Worm (Caenorhabditis elegans) whole organism, L2 larva: Measurements from ENCODE around the gene C14E2.6.

ENCODE experiments used
- C34F6.9 ChIP-seq: fragments of 150-350 bp; optimal IDR thresholded peaks from 2 replicates; lab custom pipeline; 2014; ENCODE audit warnings: missing biosample characterization, missing genetic modification characterization
- F13H6.1 ChIP-seq: sonication (generic microtip); optimal IDR thresholded peaks from 2 replicates; lab custom pipeline; 2016; ENCODE audit warnings: missing genetic modification characterization, missing compliant biosample characterization
- Y55F3AM.14 ChIP-seq: fragments of 200-800 bp; sonication (Bioruptor generic); optimal IDR thresholded peaks from 2 replicates; lab custom pipeline; 2018; ENCODE audit warnings: mild to moderate bottlenecking, missing genetic modification characterization, missing compliant biosample characterization
- ZK546.5 ChIP-seq: sonication (generic microtip); optimal IDR thresholded peaks from 2 replicates; lab custom pipeline; 2017; ENCODE audit warnings: missing biosample characterization, missing genetic modification characterization
- alr-1 ChIP-seq: fragments of 150-350 bp; optimal IDR thresholded peaks from 2 replicates; lab custom pipeline; 2014; ENCODE audit warnings: missing biosample characterization, missing genetic modification characterization
- blmp-1 ChIP-seq: sonication (generic microtip); optimal IDR thresholded peaks from 2 replicates; lab custom pipeline; 2017; ENCODE audit warnings: missing genetic modification characterization, mild to moderate bottlenecking, missing compliant biosample characterization, antibody characterized with exemption, moderate library complexity; ENCODE audit not compliant: insufficient read depth
- ceh-16 ChIP-seq: fragments of 150-350 bp; optimal IDR thresholded peaks from 2 replicates; lab custom pipeline; 2014; ENCODE audit warnings: missing biosample characterization, missing genetic modification characterization
- ceh-82 ChIP-seq: fragments of 150-350 bp; optimal IDR thresholded peaks from 2 replicates; lab custom pipeline; 2014; ENCODE audit warnings: missing biosample characterization, missing genetic modification characterization
- crh-2 ChIP-seq: sonication (generic microtip); optimal IDR thresholded peaks from 2 replicates; lab custom pipeline; 2017; ENCODE audit warnings: missing biosample characterization, missing genetic modification characterization
- dmd-4 ChIP-seq: sonication (generic microtip); optimal IDR thresholded peaks from 2 replicates; lab custom pipeline; 2017; ENCODE audit warnings: missing biosample characterization, missing genetic modification characterization
- egl-27 ChIP-seq: sonication (generic microtip); optimal IDR thresholded peaks from 3 replicates; lab custom pipeline; 2017; ENCODE audit warnings: missing biosample characterization, missing genetic modification reagents, missing genetic modification characterization
- elt-3 ChIP-seq: sonication (generic microtip); optimal IDR thresholded peaks from 2 replicates; lab custom pipeline; 2017; ENCODE audit warnings: missing biosample characterization, missing genetic modification characterization
- lin-11 ChIP-seq: fragments of 150-350 bp; sonication (generic microtip); optimal IDR thresholded peaks from 2 replicates; lab custom pipeline; 2014; ENCODE audit warnings: missing biosample characterization, missing genetic modification characterization, inconsistent platforms, mixed read lengths
- lin-13 ChIP-seq: fragments of 150-350 bp; optimal IDR thresholded peaks from 2 replicates; lab custom pipeline; 2014; ENCODE audit warnings: missing biosample characterization, missing genetic modification reagents, missing genetic modification characterization
- lin-39 ChIP-seq: fragments of 150-350 bp; optimal IDR thresholded peaks from 2 replicates; lab custom pipeline; 2014; ENCODE audit warnings: missing biosample characterization, missing genetic modification reagents, missing genetic modification characterization
- mbf-1 ChIP-seq: sonication (generic microtip); optimal IDR thresholded peaks from 2 replicates; lab custom pipeline; 2017; ENCODE audit warnings: missing biosample characterization, missing genetic modification characterization
- mdl-1 ChIP-seq, 2 experiments: fragments of 150-350 bp in 1 of 2; sonication (generic microtip) in 1 of 2; optimal IDR thresholded peaks; 2 replicates each; lab custom pipeline; 2017; ENCODE audit warnings: missing biosample characterization in 2 of 2, missing genetic modification characterization in 2 of 2
- nhr-11 ChIP-seq: fragments of 150-350 bp; optimal IDR thresholded peaks from 2 replicates; lab custom pipeline; 2014; ENCODE audit warnings: missing biosample characterization, missing genetic modification characterization
- nhr-12 ChIP-seq: fragments of 150-350 bp; optimal IDR thresholded peaks from 2 replicates; lab custom pipeline; 2014; ENCODE audit warnings: missing biosample characterization, missing genetic modification characterization
- nhr-129 ChIP-seq: fragments of 150-350 bp; optimal IDR thresholded peaks from 2 replicates; lab custom pipeline; 2014; ENCODE audit warnings: missing biosample characterization, missing genetic modification characterization
- nhr-21 ChIP-seq: fragments of 150-350 bp; optimal IDR thresholded peaks from 2 replicates; lab custom pipeline; 2014; ENCODE audit warnings: missing biosample characterization, missing genetic modification characterization
- nhr-237 ChIP-seq: fragments of 150-350 bp; optimal IDR thresholded peaks from 2 replicates; lab custom pipeline; 2014; ENCODE audit warnings: missing biosample characterization, missing genetic modification characterization
- nhr-25 ChIP-seq: fragments of 150-350 bp; sonication (generic microtip); optimal IDR thresholded peaks from 3 replicates; lab custom pipeline; 2014; ENCODE audit warnings: missing biosample characterization, missing genetic modification characterization
- nhr-77 ChIP-seq: fragments of 150-350 bp; optimal IDR thresholded peaks from 2 replicates; lab custom pipeline; 2014; ENCODE audit warnings: missing biosample characterization, missing genetic modification characterization
- peb-1 ChIP-seq: fragments of 150-350 bp; optimal IDR thresholded peaks from 2 replicates; lab custom pipeline; 2014; ENCODE audit warnings: missing biosample characterization, missing genetic modification characterization
- sem-4 ChIP-seq: fragments of 150-350 bp; optimal IDR thresholded peaks from 2 replicates; lab custom pipeline; 2014; ENCODE audit warnings: missing biosample characterization, missing genetic modification reagents, missing genetic modification characterization
- unc-39 ChIP-seq: fragments of 150-350 bp; optimal IDR thresholded peaks from 2 replicates; lab custom pipeline; 2014; ENCODE audit warnings: missing biosample characterization, missing genetic modification characterization
- unc-55 ChIP-seq: fragments of 150-350 bp; sonication (generic microtip); optimal IDR thresholded peaks from 3 replicates; lab custom pipeline; 2014; ENCODE audit warnings: missing biosample characterization, missing genetic modification reagents, missing genetic modification characterization
- unc-62 ChIP-seq: fragments of 150-350 bp; optimal IDR thresholded peaks from 2 replicates; lab custom pipeline; 2014; ENCODE audit warnings: missing biosample characterization, missing genetic modification reagents, missing genetic modification characterization
- ztf-1 ChIP-seq: fragments of 200-800 bp; sonication (Bioruptor generic); conservative IDR thresholded peaks from 2 replicates; pipeline ENCODE4 v1.3.6; 2022; ENCODE audit warnings: missing genetic modification characterization, missing compliant biosample characterization
- ztf-11 ChIP-seq: sonication (generic microtip); optimal IDR thresholded peaks from 2 replicates; lab custom pipeline; 2017; ENCODE audit warnings: missing biosample characterization, missing genetic modification characterization
- ztf-4 ChIP-seq: fragments of 150-350 bp; optimal IDR thresholded peaks from 2 replicates; lab custom pipeline; 2014; ENCODE audit warnings: missing biosample characterization, missing genetic modification characterization

C14E2.6 gene

DNA sequence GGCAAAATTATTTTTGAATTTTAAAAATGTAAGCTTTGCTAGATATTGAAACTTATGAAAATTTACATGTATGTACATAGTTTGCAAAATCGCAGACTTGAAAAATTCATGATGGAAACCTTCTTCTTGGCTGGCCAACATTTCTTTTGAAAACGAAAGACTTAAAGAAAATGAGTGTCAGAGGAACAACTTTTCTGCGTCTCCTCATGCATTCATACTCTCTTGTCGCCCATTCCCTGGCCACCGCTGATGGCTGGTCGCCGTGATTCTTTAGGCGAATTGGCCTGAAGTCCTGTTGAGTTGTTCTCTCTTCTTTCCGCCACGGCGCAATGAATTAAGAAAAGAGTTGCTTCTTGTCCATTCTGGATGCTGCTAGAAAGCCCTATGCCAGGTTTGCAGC, 33.8 kb downstream of the C14E2.6 start:
- no peak for TF ChIP-seq lin-13 (GFP tag; lab: Kevin White, UChicago)
- TF ChIP-seq nhr-25: no peak
- TF ChIP-seq alr-1: no peak
- no peak for TF ChIP-seq lin-39
- no peak for TF ChIP-seq sem-4 (tag; lab: Kevin White, UChicago)
- no peak for TF ChIP-seq elt-3 (tag; lab: Kevin White, UChicago)
- TF ChIP-seq C34F6.9: no peak
- no peak for TF ChIP-seq nhr-77 (tag; lab: Kevin White, UChicago)
- TF ChIP-seq dmd-4 (tag; lab: Kevin White, UChicago): no peak
- no peak for TF ChIP-seq ztf-11 (tag; lab: Kevin White, UChicago)
- no peak for TF ChIP-seq ztf-1
- no peak for TF ChIP-seq Y55F3AM.14 (GFP tag; lab: Kevin White, UChicago)

DNA sequence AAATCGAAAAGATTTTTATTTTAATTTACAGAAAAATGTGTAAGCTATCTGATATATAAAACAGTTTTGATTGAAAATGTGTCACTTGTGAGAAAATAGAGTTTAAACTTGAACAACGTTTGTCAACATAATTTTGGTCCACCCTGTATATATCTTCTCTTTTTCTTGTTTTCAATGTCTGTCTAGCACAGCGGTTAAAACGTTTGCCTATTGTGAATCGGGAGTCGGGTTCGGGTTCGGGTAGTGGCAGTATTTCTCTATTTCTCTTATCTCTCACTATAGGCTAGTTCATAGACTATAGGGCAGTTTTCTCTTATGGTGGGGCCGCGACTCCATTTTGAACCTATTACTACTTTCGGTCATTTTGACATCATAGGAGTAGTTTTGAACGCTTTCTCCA, 38.7 kb downstream of the C14E2.6 start:
- TF ChIP-seq unc-39 (no peak), sem-4 (tag; lab: Kevin White, UChicago) (no peak), dmd-4 (tag; lab: Kevin White, UChicago) (no peak), blmp-1 (tag; lab: Kevin White, UChicago) (no peak), ceh-16 (tag; lab: Kevin White, UChicago) (no peak), nhr-12 (tag; lab: Kevin White, UChicago) (no peak), nhr-11 (tag; lab: Kevin White, UChicago) (no peak), F13H6.1 (no peak), nhr-21 (tag; lab: Kevin White, UChicago) (no peak), nhr-129 (tag; lab: Kevin White, UChicago) (no peak), mdl-1 (tag; optimal IDR thresholded peaks at IDR 0.05; lab: Kevin White, UChicago) (no peak), ZK546.5 (no peak), crh-2 (no peak), nhr-25 (no peak), lin-39 (no peak), peb-1 (tag; lab: Kevin White, UChicago) (no peak), unc-55 (no peak)

DNA sequence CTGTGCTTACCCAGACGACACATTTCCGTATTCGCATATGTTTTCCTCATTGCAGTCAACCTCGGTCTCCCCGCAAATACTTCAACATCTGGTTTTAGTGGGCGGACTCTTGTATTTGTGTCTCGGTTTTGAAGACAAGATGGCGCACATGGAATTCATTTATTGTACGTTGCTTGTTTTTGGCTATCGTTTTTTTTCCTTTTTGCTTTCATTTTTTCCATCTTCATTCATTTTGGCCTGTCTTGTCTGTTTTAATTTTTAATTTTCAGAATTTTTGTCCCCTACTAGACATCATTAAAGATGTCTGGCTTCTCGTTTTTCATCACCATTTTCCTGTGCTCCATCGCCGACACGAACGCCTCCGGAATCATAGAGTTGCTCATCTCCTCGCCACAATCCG, 43.2 kb downstream of the C14E2.6 start, which contains the start of gene arg-1:
Gene arg-1 (plus strand): TSS at position 301 of the 400 bp plus-strand sequence.
- TF ChIP-seq mdl-1 (tag; optimal IDR thresholded peaks at IDR 0.05; lab: Kevin White, UChicago) (no peak), ceh-82 (tag; lab: Kevin White, UChicago) (no peak), lin-11 (tag; lab: Kevin White, UChicago) (no peak), ceh-16 (tag; lab: Kevin White, UChicago) (no peak)

DNA sequence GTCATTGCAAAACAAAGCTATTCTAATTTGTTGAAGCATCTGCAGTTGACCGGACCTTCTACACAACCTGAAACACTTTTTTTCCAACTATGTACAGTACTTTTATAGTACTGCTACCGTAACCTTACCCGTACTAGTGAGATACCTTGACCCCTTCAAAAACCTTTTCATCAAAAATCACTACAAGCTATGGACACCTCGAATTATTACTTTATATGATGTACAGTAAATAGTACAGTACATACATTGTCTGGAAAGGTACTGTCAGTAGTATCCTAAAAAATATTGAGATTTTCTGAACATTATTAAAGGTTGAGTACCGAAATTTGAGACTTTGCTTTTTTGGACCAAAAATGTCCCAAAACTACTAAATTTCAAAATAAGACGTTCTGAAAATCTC, 44.1 kb downstream of the C14E2.6 start:
- TF ChIP-seq C34F6.9: no peak
- TF ChIP-seq nhr-25: no peak
- TF ChIP-seq ztf-1: no peak
- TF ChIP-seq nhr-21 (tag; lab: Kevin White, UChicago): no peak
- no peak for TF ChIP-seq ceh-82 (tag; lab: Kevin White, UChicago)
- no peak for TF ChIP-seq nhr-237 (tag; lab: Kevin White, UChicago)
- TF ChIP-seq ZK546.5: no peak
- TF ChIP-seq mbf-1 (tag; lab: Kevin White, UChicago): no peak
- no peak for TF ChIP-seq ztf-4 (tag; lab: Kevin White, UChicago)
- no peak for TF ChIP-seq unc-62
- TF ChIP-seq elt-3 (tag; lab: Kevin White, UChicago): no peak
- no peak for TF ChIP-seq egl-27 (tag; lab: Kevin White, UChicago)

DNA sequence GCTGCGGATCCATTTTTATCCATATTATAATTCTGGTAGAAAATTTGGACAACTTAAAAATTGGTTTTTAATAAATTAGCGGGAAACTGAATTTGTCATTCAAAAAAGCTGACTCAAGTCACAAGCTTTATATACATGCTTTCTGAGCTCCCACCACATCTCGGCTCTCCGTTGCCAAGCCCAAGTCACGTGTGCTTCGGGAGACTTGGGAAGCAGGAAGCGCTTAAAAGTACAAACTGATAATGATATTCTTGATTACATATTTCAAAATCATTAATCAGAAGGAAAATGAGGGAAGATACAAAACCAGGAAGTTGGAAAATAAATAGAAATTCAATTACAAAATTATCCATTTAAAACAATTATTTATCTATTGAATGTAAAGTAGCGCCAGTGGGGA, 51.8 kb downstream of the C14E2.6 start, which contains the start of gene elc-2:
Gene elc-2 (minus strand): TSS at position 101 of the 400 bp plus-strand sequence.
- no peak for TF ChIP-seq C34F6.9
